Worm (Caenorhabditis elegans): ENCODE measurements around the gene ZC404.16.

Gene ZC404.16

DNA sequence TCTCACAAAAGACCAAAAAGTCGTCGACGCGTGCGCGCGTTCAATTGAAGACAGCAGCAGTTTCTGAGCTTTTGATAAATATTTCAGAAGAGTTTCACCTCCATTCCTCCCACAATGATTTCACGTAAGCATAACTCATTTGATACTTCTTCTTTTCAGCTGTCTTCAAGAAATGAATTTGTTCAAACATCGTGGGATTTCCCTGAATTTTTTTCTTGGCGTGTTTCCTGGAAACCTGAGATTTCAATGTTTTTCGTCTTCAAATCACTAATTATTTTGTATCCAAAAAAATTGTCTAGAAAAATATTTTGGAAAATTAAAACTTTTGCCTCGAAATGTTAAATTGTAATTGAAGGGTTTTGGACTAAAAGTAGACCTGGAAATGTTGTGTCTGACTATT lies 4.8 kb upstream of the ZC404.16 start:
- TF ChIP-seq nhr-237 (tag; optimal IDR thresholded peaks at IDR 0.05), result no peak

DNA sequence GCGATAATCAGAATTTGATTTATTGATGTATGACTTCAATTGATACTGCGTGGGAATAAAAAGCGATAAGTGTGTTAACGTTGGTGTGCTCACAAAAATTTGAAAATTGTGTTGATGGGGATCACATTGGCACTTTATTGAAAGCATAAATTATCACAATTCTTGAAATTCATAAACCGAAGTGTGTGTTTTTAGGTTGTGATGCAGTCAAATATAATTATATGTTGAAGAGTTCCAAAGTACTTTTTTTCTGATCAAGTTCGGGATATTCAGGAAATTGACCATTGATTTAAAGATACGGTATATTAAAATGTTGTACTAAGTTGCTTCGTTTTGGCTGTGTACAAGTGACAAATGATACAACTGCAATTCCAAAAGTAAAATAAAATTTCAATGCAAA lies 2.1 kb upstream of the ZC404.16 start, which contains the start of gene srh-28:
Gene srh-28, minus strand, starts transcription at position 101 of the 400 bp plus-strand sequence.
- TF ChIP-seq sma-3 (GFP tag; optimal IDR thresholded peaks at IDR 0.05), result no peak
- TF ChIP-seq dmd-4 (tag; optimal IDR thresholded peaks at IDR 0.05), result no peak
- TF ChIP-seq alr-1 (tag; optimal IDR thresholded peaks at IDR 0.05), result no peak
- TF ChIP-seq lin-13 (GFP tag; optimal IDR thresholded peaks at IDR 0.05), result no peak
- no peak for TF ChIP-seq nhr-6 (tag; optimal IDR thresholded peaks at IDR 0.05)

ce11 chrV:6771645-6772044 lies 2.0 kb downstream of the ZC404.16 start, which contains the start of gene srh-30:
srh-30 (minus strand) TSS chrV:6771745.
- no peak for TF ChIP-seq lin-13 (GFP tag; optimal IDR thresholded peaks at IDR 0.05)
- no peak for TF ChIP-seq nhr-23 (tag; optimal IDR thresholded peaks at IDR 0.05)
- no peak for TF ChIP-seq mdl-1 (tag; optimal IDR thresholded peaks at IDR 0.05)

DNA sequence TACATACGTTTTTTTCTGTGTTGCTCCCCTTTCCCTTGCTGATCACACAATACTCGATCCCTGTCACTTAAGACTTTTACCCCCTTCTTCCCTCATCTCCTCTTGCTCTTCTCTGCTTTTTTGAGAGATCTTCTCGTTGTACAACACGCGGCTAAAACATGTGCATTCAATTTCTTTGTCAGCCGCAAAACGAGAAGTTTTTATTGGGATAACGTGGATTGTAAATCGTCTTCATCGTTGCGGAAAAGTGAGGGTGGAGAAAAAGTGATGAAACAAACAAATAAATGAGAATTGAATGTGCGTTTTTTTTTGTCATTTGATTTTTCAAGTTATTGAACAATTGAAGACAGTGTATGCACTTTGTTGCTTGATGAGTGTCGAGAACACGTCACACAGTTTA lies 4.2 kb downstream of the ZC404.16 start:
- no peak for TF ChIP-seq zag-1 (tag; optimal IDR thresholded peaks at IDR 0.05)

- no peak for TF ChIP-seq elt-3 (tag; optimal IDR thresholded peaks at IDR 0.05)
- TF ChIP-seq nhr-23 (tag; optimal IDR thresholded peaks at IDR 0.05), result no peak
- TF ChIP-seq mdl-1 (tag; optimal IDR thresholded peaks at IDR 0.05), result no peak
- no peak for TF ChIP-seq lsy-2 (tag; optimal IDR thresholded peaks at IDR 0.05)
- TF ChIP-seq dmd-4 (tag; optimal IDR thresholded peaks at IDR 0.05), result no peak
- no peak for TF ChIP-seq mab-5 (tag; optimal IDR thresholded peaks at IDR 0.05)
- TF ChIP-seq sma-9 (GFP tag; optimal IDR thresholded peaks at IDR 0.05), result peak; percentile 3
- TF ChIP-seq sma-9 (tag; optimal IDR thresholded peaks at IDR 0.05), result no peak
- TF ChIP-seq F13H6.1 (tag; optimal IDR thresholded peaks at IDR 0.05), result peak; percentile 63
- TF ChIP-seq lin-11 (tag; optimal IDR thresholded peaks at IDR 0.05), result no peak
- TF ChIP-seq sma-3 (GFP tag; optimal IDR thresholded peaks at IDR 0.05), result no peak
- no peak for TF ChIP-seq lin-39 (tag; optimal IDR thresholded peaks at IDR 0.05)
- TF ChIP-seq ztf-1 (GFP tag; conservative IDR thresholded peaks at IDR 0.05), result no peak
- TF ChIP-seq lin-13 (GFP tag; optimal IDR thresholded peaks at IDR 0.05), result no peak
- no peak for TF ChIP-seq ceh-16 (tag; optimal IDR thresholded peaks at IDR 0.05)
- TF ChIP-seq nhr-12 (tag; optimal IDR thresholded peaks at IDR 0.05), result no peak
- TF ChIP-seq C34F6.9 (tag; optimal IDR thresholded peaks at IDR 0.05), result no peak
- no peak for TF ChIP-seq crh-2 (tag; optimal IDR thresholded peaks at IDR 0.05)
- no peak for TF ChIP-seq unc-39 (tag; optimal IDR thresholded peaks at IDR 0.05)
- no peak for TF ChIP-seq fos-1 (tag; optimal IDR thresholded peaks at IDR 0.05)
- TF ChIP-seq skn-1 (tag; optimal IDR thresholded peaks at IDR 0.05), result no peak
- no peak for TF ChIP-seq nhr-21 (tag; optimal IDR thresholded peaks at IDR 0.05)
- no peak for TF ChIP-seq snpc-4 (tag; optimal IDR thresholded peaks at IDR 0.05)
- TF ChIP-seq R02D3.7 (tag; optimal IDR thresholded peaks at IDR 0.05), result no peak
- TF ChIP-seq nhr-129 (tag; optimal IDR thresholded peaks at IDR 0.05), result peak; percentile 62
Measured at ce11 chrV:6768452-6768929, 5.1 kb downstream of the ZC404.16 start, which contains the start of the genes T25F10.1 and clik-1. T25F10.1 (plus strand) TSS chrV:6768502. clik-1 (minus strand) TSS chrV:6768732.

DNA sequence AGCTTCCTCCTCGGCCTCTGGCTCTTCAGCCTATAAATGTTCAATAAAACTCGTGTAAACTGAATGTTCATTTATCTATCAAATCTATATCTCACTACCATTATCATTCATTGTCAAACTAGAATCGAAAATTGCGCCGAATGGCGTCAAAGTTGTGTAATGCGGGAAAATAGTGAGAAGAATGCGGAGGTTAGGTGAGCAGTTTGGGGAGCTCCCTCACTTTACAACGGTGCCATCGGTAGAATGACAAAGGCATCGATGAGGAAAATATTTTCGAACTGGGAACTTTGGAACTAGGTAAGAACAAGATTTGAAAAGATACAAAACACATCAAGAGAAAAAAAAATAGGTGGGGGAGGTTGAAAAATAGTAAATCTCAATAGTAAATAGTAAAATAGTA lies 6.1 kb downstream of the ZC404.16 start:
- TF ChIP-seq nhr-10 (tag; optimal IDR thresholded peaks at IDR 0.05), result no peak
- no peak for TF ChIP-seq ztf-11 (tag; optimal IDR thresholded peaks at IDR 0.05)
- TF ChIP-seq ztf-4 (tag; optimal IDR thresholded peaks at IDR 0.05), result no peak
- no peak for TF ChIP-seq ama-1 (optimal IDR thresholded peaks at IDR 0.05)
- no peak for TF ChIP-seq aly-2 (tag; optimal IDR thresholded peaks at IDR 0.05)

ce11 chrV:6764972-6765371 lies 8.7 kb downstream of the ZC404.16 start, which contains the start of gene bbs-8:
bbs-8 (minus strand) TSS chrV:6765072.
- TF ChIP-seq nhr-12 (tag; optimal IDR thresholded peaks at IDR 0.05) (no peak), nhr-77 (tag; optimal IDR thresholded peaks at IDR 0.05) (no peak)
